Worm (Caenorhabditis elegans): ENCODE measurements around the gene F37A4.3.

DNA sequence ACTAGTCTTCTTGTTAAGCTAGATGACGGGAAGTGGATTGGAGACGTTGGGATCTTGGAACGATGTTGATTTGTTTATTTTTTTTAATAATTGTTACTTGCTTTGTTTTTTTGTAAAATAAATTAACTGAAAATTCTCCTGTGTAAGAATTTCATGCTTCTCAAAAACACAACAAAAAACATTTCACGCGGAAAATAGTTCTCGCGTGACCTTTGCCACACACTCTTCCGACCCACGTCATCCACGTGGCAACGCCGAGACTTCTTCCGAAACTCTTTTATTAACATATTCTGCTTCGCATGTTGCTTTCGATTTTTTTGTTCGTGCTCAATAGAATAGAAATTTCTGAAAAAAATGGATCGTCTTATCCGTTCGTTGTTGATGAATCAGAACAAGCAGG lies 6.8 kb upstream of the F37A4.3 start, which contains the start of gene F37A4.5:
- no peak for TF ChIP-seq elt-2 (tag; optimal IDR thresholded peaks at IDR 0.05)
- TF ChIP-seq ceh-22 (tag; optimal IDR thresholded peaks at IDR 0.05) = no peak
- no peak for TF ChIP-seq pha-4 (tag; optimal IDR thresholded peaks at IDR 0.05)
- TF ChIP-seq ztf-16 (tag; optimal IDR thresholded peaks at IDR 0.05) = no peak
- TF ChIP-seq Y22D7AL.16 (tag; optimal IDR thresholded peaks at IDR 0.05) = no peak
- no peak for TF ChIP-seq T23F11.4 (GFP tag; optimal IDR thresholded peaks at IDR 0.05)

All from whole organism, late embryonic.